Fruit fly (Drosophila melanogaster) whole organism, prepupa: ENCODE results near the gene CG15024.

ENCODE experiments used
- Blimp-1 ChIP-seq: fragments of 200-800 bp; sonication (Bioruptor generic); optimal IDR thresholded peaks from 3 replicates; lab custom pipeline; 2017; ENCODE audit warnings: missing biosample characterization, missing genetic modification characterization, mild to moderate bottlenecking, moderate library complexity, missing genetic modification reagents
- CG10631 ChIP-seq: fragments of 200-800 bp; sonication (Bioruptor generic); optimal IDR thresholded peaks from 2 replicates; lab custom pipeline; 2016; ENCODE audit warnings: missing biosample characterization, missing genetic modification characterization
- CG10669 ChIP-seq: fragments of 200-800 bp; sonication (Bioruptor generic); optimal IDR thresholded peaks from 3 replicates; lab custom pipeline; 2018; ENCODE audit warnings: missing biosample characterization, mild to moderate bottlenecking, missing genetic modification characterization, moderate library complexity
- CG11762 ChIP-seq: fragments of 200-800 bp; sonication (Bioruptor generic); optimal IDR thresholded peaks from 3 replicates; lab custom pipeline; 2016; ENCODE audit warnings: missing biosample characterization, missing genetic modification characterization; ENCODE audit not compliant: insufficient read depth
- CG11902 ChIP-seq: fragments of 200-800 bp; sonication (Bioruptor generic); optimal IDR thresholded peaks from 3 replicates; lab custom pipeline; 2016; ENCODE audit warnings: missing biosample characterization, missing genetic modification characterization
- CG1621 ChIP-seq: fragments of 200-800 bp; sonication (Bioruptor generic); optimal IDR thresholded peaks from 3 replicates; lab custom pipeline; 2018; ENCODE audit warnings: missing biosample characterization, mild to moderate bottlenecking, missing genetic modification characterization
- CG16779 ChIP-seq: fragments of 200-800 bp; sonication (Bioruptor generic); optimal IDR thresholded peaks from 3 replicates; lab custom pipeline; 2017; ENCODE audit warnings: missing biosample characterization, mild to moderate bottlenecking, missing genetic modification characterization
- CG31627 ChIP-seq: fragments of 200-800 bp; sonication (Bioruptor generic); optimal IDR thresholded peaks from 3 replicates; lab custom pipeline; 2016; ENCODE audit warnings: missing biosample characterization, missing genetic modification characterization
- CG3919 ChIP-seq: fragments of 200-800 bp; sonication (Bioruptor generic); optimal IDR thresholded peaks from 3 replicates; lab custom pipeline; 2016; ENCODE audit warnings: missing biosample characterization, missing genetic modification characterization
- CG4318 ChIP-seq: fragments of 200-800 bp; sonication (Bioruptor generic); optimal IDR thresholded peaks from 3 replicates; lab custom pipeline; 2017; ENCODE audit warnings: missing biosample characterization, mild to moderate bottlenecking, missing genetic modification characterization
- CG6163 ChIP-seq: fragments of 200-800 bp; sonication (Bioruptor generic); IDR thresholded peaks from 3 replicates; pipeline ENCODE4 v1.3.6; 2022; ENCODE audit warnings: missing biosample characterization, missing genetic modification characterization
- CG6276 ChIP-seq: fragments of 200-800 bp; sonication (Bioruptor generic); optimal IDR thresholded peaks from 2 replicates; lab custom pipeline; 2017; ENCODE audit warnings: missing biosample characterization, mild to moderate bottlenecking, missing genetic modification characterization
- CG6792 ChIP-seq: fragments of 200-800 bp; sonication (Bioruptor generic); optimal IDR thresholded peaks from 3 replicates; lab custom pipeline; 2016; ENCODE audit warnings: missing biosample characterization, missing genetic modification characterization
- CG6808 ChIP-seq: fragments of 200-800 bp; sonication (Bioruptor generic); optimal IDR thresholded peaks from 3 replicates; lab custom pipeline; 2017; ENCODE audit warnings: missing biosample characterization, missing genetic modification characterization, mild to moderate bottlenecking, moderate library complexity, missing genetic modification reagents
- CG7368 ChIP-seq: fragments of 200-800 bp; sonication (Bioruptor generic); optimal IDR thresholded peaks from 3 replicates; lab custom pipeline; 2016; ENCODE audit warnings: missing biosample characterization, missing genetic modification characterization
- CG8319 ChIP-seq: fragments of 200-800 bp; sonication (Bioruptor generic); optimal IDR thresholded peaks from 3 replicates; lab custom pipeline; 2016; ENCODE audit warnings: missing biosample characterization, missing genetic modification characterization
- CG9139 ChIP-seq: fragments of 200-800 bp; sonication (Bioruptor generic); optimal IDR thresholded peaks from 3 replicates; lab custom pipeline; 2017; ENCODE audit warnings: missing biosample characterization, mild to moderate bottlenecking, missing genetic modification characterization
- Eip75B ChIP-seq: fragments of 200-800 bp; sonication (Bioruptor generic); optimal IDR thresholded peaks from 3 replicates; lab custom pipeline; 2016; ENCODE audit warnings: missing biosample characterization, missing genetic modification characterization
- Eip78C ChIP-seq: fragments of 200-800 bp; sonication (Bioruptor generic); peaks from one replicate; lab custom pipeline; 2016; ENCODE audit warnings: missing biosample characterization, missing genetic modification characterization
- Ets21C ChIP-seq: fragments of 200-800 bp; sonication (Bioruptor generic); optimal IDR thresholded peaks from 3 replicates; lab custom pipeline; 2016; ENCODE audit warnings: missing biosample characterization, missing genetic modification characterization
- Ets96B ChIP-seq: fragments of 200-800 bp; optimal IDR thresholded peaks from 2 replicates; lab custom pipeline; 2019; ENCODE audit warnings: missing biosample characterization, mild to moderate bottlenecking, missing genetic modification characterization, moderate library complexity
- Gug ChIP-seq: fragments of 200-800 bp; sonication (Bioruptor generic); IDR thresholded peaks from 2 replicates; pipeline ENCODE4 v1.3.6; 2022; ENCODE audit warnings: missing biosample characterization, missing genetic modification characterization
- Hr38 ChIP-seq: sonication (Bioruptor generic); optimal IDR thresholded peaks from 2 replicates; lab custom pipeline; 2016; ENCODE audit warnings: missing biosample characterization, missing genetic modification characterization
- Hr39 ChIP-seq: fragments of 200-800 bp; sonication (Bioruptor generic); optimal IDR thresholded peaks from 2 replicates; lab custom pipeline; 2016; ENCODE audit warnings: missing biosample characterization, missing genetic modification characterization
- Hr4 ChIP-seq: fragments of 200-800 bp; sonication (Bioruptor generic); optimal IDR thresholded peaks from 3 replicates; lab custom pipeline; 2016; ENCODE audit warnings: missing biosample characterization, missing genetic modification characterization
- Met ChIP-seq: fragments of 200-800 bp; sonication (Bioruptor generic); optimal IDR thresholded peaks from 3 replicates; lab custom pipeline; 2016; ENCODE audit warnings: missing biosample characterization, missing genetic modification characterization
- Smox ChIP-seq: fragments of 200-800 bp; sonication (Bioruptor generic); optimal IDR thresholded peaks from 3 replicates; lab custom pipeline; 2016; ENCODE audit warnings: missing biosample characterization, missing genetic modification characterization
- Sox102F ChIP-seq: fragments of 200-800 bp; sonication (Bioruptor generic); optimal IDR thresholded peaks from 2 replicates; lab custom pipeline; 2016; ENCODE audit warnings: missing biosample characterization, mild to moderate bottlenecking, missing genetic modification characterization
- Sox15 ChIP-seq: fragments of 200-800 bp; sonication (Bioruptor generic); optimal IDR thresholded peaks from 3 replicates; lab custom pipeline; 2016; ENCODE audit warnings: missing biosample characterization, missing genetic modification characterization
- acj6 ChIP-seq: fragments of 200-800 bp; sonication (Bioruptor generic); optimal IDR thresholded peaks from 3 replicates; lab custom pipeline; 2016; ENCODE audit warnings: missing biosample characterization, missing genetic modification characterization
- cyc ChIP-seq: fragments of 200-800 bp; sonication (Bioruptor generic); optimal IDR thresholded peaks from 3 replicates; lab custom pipeline; 2016; ENCODE audit warnings: missing biosample characterization, missing genetic modification characterization
- dac ChIP-seq: fragments of 200-800 bp; sonication (Bioruptor generic); optimal IDR thresholded peaks from 2 replicates; lab custom pipeline; 2017; ENCODE audit warnings: missing biosample characterization, mild to moderate bottlenecking, missing genetic modification characterization
- dsx ChIP-seq: fragments of 200-800 bp; optimal IDR thresholded peaks from 3 replicates; lab custom pipeline; 2019; ENCODE audit warnings: missing biosample characterization, mild to moderate bottlenecking, missing genetic modification characterization, moderate library complexity; ENCODE audit not compliant: poor library complexity, severe bottlenecking
- eg ChIP-seq: fragments of 200-800 bp; sonication (Bioruptor generic); IDR thresholded peaks from 3 replicates; pipeline ENCODE4 v1.3.6; 2022; ENCODE audit warnings: missing biosample characterization, missing genetic modification characterization
- esn ChIP-seq: fragments of 200-800 bp; sonication (Bioruptor generic); optimal IDR thresholded peaks from 2 replicates; lab custom pipeline; 2016; ENCODE audit warnings: missing biosample characterization, mild to moderate bottlenecking, missing genetic modification characterization, moderate library complexity
- fd59A ChIP-seq: fragments of 200-800 bp; sonication (Bioruptor generic); optimal IDR thresholded peaks from 2 replicates; lab custom pipeline; 2017; ENCODE audit warnings: missing biosample characterization, mild to moderate bottlenecking, missing genetic modification characterization, missing genetic modification reagents
- fkh ChIP-seq: fragments of 200-800 bp; sonication (Bioruptor generic); optimal IDR thresholded peaks from 3 replicates; lab custom pipeline; 2017; ENCODE audit warnings: missing biosample characterization, mild to moderate bottlenecking, missing genetic modification characterization, moderate library complexity
- lz ChIP-seq: fragments of 200-800 bp; sonication (Bioruptor generic); optimal IDR thresholded peaks from 3 replicates; lab custom pipeline; 2016; ENCODE audit warnings: missing biosample characterization, missing genetic modification characterization
- net ChIP-seq: fragments of 200-800 bp; sonication (Bioruptor generic); optimal IDR thresholded peaks from 3 replicates; lab custom pipeline; 2016; ENCODE audit warnings: missing biosample characterization, missing genetic modification characterization
- pdm3 ChIP-seq: fragments of 200-800 bp; sonication (Bioruptor generic); optimal IDR thresholded peaks from 3 replicates; lab custom pipeline; 2016; ENCODE audit warnings: missing biosample characterization, missing genetic modification characterization
- salr ChIP-seq, 2 experiments: fragments of 200-800 bp; sonication (Bioruptor generic); optimal IDR thresholded peaks; 3 replicates each; lab custom pipeline; 2016 to 2018; ENCODE audit warnings: missing biosample characterization in 2 of 2, missing genetic modification characterization in 2 of 2, mild to moderate bottlenecking in 1 of 2
- spab ChIP-seq: fragments of 200-800 bp; sonication (Bioruptor generic); optimal IDR thresholded peaks from 2 replicates; lab custom pipeline; 2017; ENCODE audit warnings: missing biosample characterization, mild to moderate bottlenecking, missing genetic modification characterization, missing genetic modification reagents
- ss ChIP-seq, 2 experiments: fragments of 200-800 bp; sonication (Bioruptor generic); optimal IDR thresholded peaks; 2 replicates in 1 of 2; 3 replicates in 1 of 2; lab custom pipeline; 2017 to 2018; ENCODE audit warnings: mild to moderate bottlenecking in 2 of 2, missing biosample characterization in 2 of 2, missing genetic modification characterization in 2 of 2, moderate library complexity in 1 of 2
- topi ChIP-seq: fragments of 200-800 bp; sonication (Bioruptor generic); optimal IDR thresholded peaks from 3 replicates; lab custom pipeline; 2016; ENCODE audit warnings: missing biosample characterization, missing genetic modification characterization
- vri ChIP-seq: fragments of 200-800 bp; sonication (Bioruptor generic); optimal IDR thresholded peaks from 3 replicates; lab custom pipeline; 2016; ENCODE audit warnings: missing biosample characterization, mild to moderate bottlenecking, missing genetic modification characterization

CG15024 gene

DNA sequence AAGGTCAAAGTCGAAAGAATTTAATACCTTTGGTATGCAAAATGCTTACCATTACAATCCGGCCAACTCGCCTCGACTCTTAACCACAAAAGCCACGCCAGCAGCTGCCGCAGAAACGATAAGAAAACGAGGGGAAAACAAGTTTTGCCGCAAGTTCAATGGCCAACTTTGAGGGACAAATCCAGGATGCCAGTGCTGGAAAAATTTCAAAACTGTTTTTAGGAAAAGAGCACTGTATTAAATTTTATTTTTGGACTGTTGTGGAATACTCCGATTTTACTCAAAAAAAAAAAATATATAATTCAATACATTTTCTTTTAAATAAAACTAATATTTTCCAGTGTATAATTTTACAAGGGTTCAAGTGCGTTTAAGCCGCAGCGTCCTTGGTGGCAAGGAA is 31.0 kb upstream of the CG15024 start (continued):
- TF ChIP-seq fkh (GFP tag; lab: Kevin White, UChicago) (no peak), net (GFP tag; lab: Kevin White, UChicago) (peak; percentile 79), CG7368 (peak; percentile 62), Eip75B (peak; percentile 69), Sox15 (GFP tag; lab: Kevin White, UChicago) (peak; percentile 56), dac (GFP tag; lab: Kevin White, UChicago) (no peak), CG6808 (GFP tag; lab: Kevin White, UChicago) (peak; percentile 82), esn (GFP tag; lab: Kevin White, UChicago) (peak; percentile 80), CG6276 (GFP tag; lab: Kevin White, UChicago) (no peak), Gug (GFP tag; lab: Robert Waterston, UW) (no peak), cyc (GFP tag; lab: Kevin White, UChicago) (peak; percentile 53), topi (GFP tag; lab: Kevin White, UChicago) (peak; percentile 75), CG6792 (peak; percentile 78), CG11762 (peak; percentile 63), CG3919 (GFP tag; lab: Kevin White, UChicago) (peak; percentile 75), Ets21C (GFP tag; lab: Kevin White, UChicago) (no peak), acj6 (GFP tag; lab: Kevin White, UChicago) (peak; percentile 83), vri (GFP tag; lab: Kevin White, UChicago) (peak; percentile 64), spab (GFP tag; lab: Kevin White, UChicago) (peak; percentile 80), pdm3 (GFP tag; lab: Kevin White, UChicago) (peak; percentile 72), CG11902 (GFP tag; lab: Kevin White, UChicago) (peak; percentile 25), CG8319 (GFP tag; lab: Kevin White, UChicago) (peak; percentile 55), CG16779 (tag; lab: Kevin White, UChicago) (peak; percentile 42), CG10669 (GFP tag; lab: Kevin White, UChicago) (peak; percentile 79), Met (GFP tag; lab: Kevin White, UChicago) (peak; percentile 79), lz (peak; percentile 70), eg (0 out of 3 replicates have a peak, but pooled peaks have one; percentile 30), Hr39 (GFP tag; lab: Kevin White, UChicago) (peak; percentile 56), Hr4 (peak; percentile 40), CG9139 (GFP tag; lab: Kevin White, UChicago) (peak; percentile 76), salr (GFP tag; optimal IDR thresholded peaks at IDR 0.05; lab: Kevin White, UChicago) (peak; percentile 55 to 72), Ets96B (tag; lab: Kevin White, UChicago) (peak; percentile 82), Smox (GFP tag; lab: Kevin White, UChicago) (peak; percentile 71), Hr38 (GFP tag; lab: Kevin White, UChicago) (no peak), Sox102F (GFP tag; lab: Kevin White, UChicago) (peak; percentile 78), CG10631 (GFP tag; lab: Kevin White, UChicago) (peak; percentile 82), CG31627 (peak; percentile 55), CG4318 (GFP tag; lab: Kevin White, UChicago) (no peak), Eip78C (GFP tag; lab: Kevin White, UChicago) (peak; percentile 97), Blimp-1 (GFP tag; lab: Kevin White, UChicago) (peak; percentile 43), fd59A (GFP tag; lab: Kevin White, UChicago) (peak; percentile 79)

dm6 chr3L:4493609-4494008 is 30.0 kb upstream of the CG15024 start:
- TF ChIP-seq dac (GFP tag; lab: Kevin White, UChicago) = no peak
- peak in 1 of 2 experiments; percentile 32 for TF ChIP-seq ss (GFP tag; optimal IDR thresholded peaks at IDR 0.05; lab: Kevin White, UChicago)
- TF ChIP-seq CG1621 (tag; lab: Kevin White, UChicago) = no peak
- TF ChIP-seq CG6163 (GFP tag; lab: Robert Waterston, UW) = no peak
- TF ChIP-seq Ets96B (tag; lab: Kevin White, UChicago) = no peak
- no peak for TF ChIP-seq CG11902 (GFP tag; lab: Kevin White, UChicago)
- TF ChIP-seq CG31627 = no peak
- no peak for TF ChIP-seq pdm3 (GFP tag; lab: Kevin White, UChicago)
- no peak for TF ChIP-seq Met (GFP tag; lab: Kevin White, UChicago)
- peak; percentile 56 for TF ChIP-seq Blimp-1 (GFP tag; lab: Kevin White, UChicago)
- no peak for TF ChIP-seq CG10631 (GFP tag; lab: Kevin White, UChicago)
- no peak for TF ChIP-seq dsx (GFP tag; lab: Kevin White, UChicago)
